Fruit fly (Drosophila melanogaster): ENCODE measurements around the gene Kaz1-ORFB.

The Kaz1-ORFB gene

DNA sequence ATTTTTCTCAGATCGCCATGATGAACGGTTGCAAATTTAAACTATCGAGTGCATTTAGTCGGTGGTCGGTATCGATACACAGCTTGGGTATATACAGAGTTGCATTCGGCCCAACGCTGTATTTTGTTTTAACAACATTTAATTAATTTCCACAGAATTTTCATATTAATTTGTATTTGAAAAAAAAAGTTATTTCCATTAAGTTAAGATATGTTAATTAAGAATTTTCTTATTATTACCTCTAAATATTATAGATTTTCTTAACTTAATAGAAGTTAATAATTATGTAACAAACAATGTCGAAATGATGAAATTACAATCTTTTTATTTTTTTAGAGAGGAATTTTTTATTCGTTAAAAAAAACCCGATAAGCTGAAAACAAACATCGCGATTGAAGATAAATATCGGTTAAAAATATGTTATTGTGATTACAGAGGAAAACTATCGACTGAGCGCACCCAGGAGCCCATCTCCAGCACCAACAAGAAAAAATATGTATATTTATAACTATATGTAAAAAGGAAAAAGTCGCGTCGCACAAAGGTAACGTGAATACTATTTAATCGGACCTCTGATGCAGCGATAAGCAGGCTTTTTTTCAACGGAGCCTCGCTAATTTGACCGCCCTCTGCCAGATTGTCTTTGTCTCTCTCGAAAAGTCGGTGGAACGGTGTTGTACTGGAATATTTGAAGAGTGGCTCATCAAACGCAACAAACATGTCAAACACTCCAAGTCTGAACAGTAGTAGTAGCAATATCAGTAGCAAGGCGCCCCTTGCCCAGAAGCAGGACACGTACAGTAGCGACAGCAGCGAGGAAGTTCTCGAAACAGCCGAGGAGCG is 16.4 kb upstream of the Kaz1-ORFB start, which contains the start of the genes rno and mri:
Gene rno (minus strand): TSS at position 9 of the 843 bp plus-strand sequence.
Gene mri (plus strand): TSS at position 421 of the 843 bp plus-strand sequence.
- TF ChIP-seq usp (GFP tag; optimal IDR thresholded peaks at IDR 0.05) (no peak), EcR (GFP tag; optimal IDR thresholded peaks at IDR 0.05) (no peak)

DNA sequence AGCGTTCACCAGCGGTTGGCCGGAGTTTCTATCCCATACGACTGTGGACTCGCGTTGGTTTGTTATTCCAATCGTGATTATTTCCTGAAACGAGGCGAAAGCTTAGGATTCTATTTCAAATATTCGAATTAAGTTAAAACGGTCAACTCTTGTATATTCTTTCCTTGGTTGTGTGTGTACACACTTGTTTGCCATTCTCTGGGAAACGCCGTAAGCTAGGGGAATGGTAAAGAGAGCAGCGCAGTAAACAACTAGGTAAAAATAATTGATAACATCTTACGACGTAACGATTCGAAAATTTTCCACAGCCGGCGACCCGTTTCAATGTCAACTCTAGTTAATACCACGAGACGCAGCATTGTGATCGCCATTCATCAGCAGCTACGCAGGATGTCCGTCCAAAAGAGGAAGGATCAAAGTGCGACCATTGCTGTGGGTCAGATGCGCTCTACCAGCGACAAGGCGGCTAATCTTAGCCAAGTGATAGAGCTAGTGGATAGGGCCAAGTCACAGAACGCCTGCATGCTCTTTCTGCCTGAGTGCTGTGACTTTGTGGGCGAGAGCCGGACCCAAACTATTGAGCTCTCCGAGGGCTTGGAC is 12.8 kb upstream of the Kaz1-ORFB start, which contains the start of gene NitFhit:
Gene NitFhit (plus strand): TSS at position 195 of the 600 bp plus-strand sequence.
- TF ChIP-seq usp (GFP tag; optimal IDR thresholded peaks at IDR 0.05) (no peak), psq (optimal IDR thresholded peaks at IDR 0.05) (no peak), pan (optimal IDR thresholded peaks at IDR 0.05) (no peak), CG8478 (optimal IDR thresholded peaks at IDR 0.05) (no peak), Dll (optimal IDR thresholded peaks at IDR 0.05) (no peak), EcR (GFP tag; optimal IDR thresholded peaks at IDR 0.05) (no peak)

DNA sequence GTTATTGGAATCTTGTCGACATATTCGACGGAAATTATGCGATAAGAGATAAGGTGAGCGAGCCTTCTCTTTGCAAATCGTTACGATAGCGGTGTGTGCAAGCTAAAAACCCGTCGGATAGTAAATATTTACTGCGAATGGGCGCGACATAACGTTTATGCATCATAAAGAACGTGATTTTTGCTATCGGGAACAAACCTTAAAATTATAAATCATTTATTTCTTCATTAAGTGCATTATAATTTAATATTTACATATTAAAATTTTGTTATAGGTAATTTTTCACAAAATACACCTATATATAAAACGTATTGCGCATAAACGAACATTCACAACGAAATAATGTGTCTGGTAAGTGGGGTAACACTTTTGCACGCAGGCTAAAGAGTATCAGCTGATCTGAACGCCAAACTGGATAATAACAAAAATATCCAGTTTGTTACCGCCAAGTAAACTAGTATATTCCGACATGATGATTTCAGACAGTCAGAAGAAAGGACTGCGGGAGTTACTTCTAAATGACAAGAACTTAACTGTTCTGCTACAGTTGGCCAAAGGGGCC is 10.6 kb upstream of the Kaz1-ORFB start, which contains the start of the genes Gk1 and CG13876:
Gene Gk1 (minus strand): TSS at position 122 of the 562 bp plus-strand sequence.
Gene CG13876 (plus strand): TSS at position 412 of the 562 bp plus-strand sequence.
- TF ChIP-seq EcR (GFP tag; optimal IDR thresholded peaks at IDR 0.05) (no peak), CG8478 (optimal IDR thresholded peaks at IDR 0.05) (no peak), usp (GFP tag; optimal IDR thresholded peaks at IDR 0.05) (no peak), psq (optimal IDR thresholded peaks at IDR 0.05) (no peak), pan (optimal IDR thresholded peaks at IDR 0.05) (no peak), Dll (optimal IDR thresholded peaks at IDR 0.05) (no peak)

DNA sequence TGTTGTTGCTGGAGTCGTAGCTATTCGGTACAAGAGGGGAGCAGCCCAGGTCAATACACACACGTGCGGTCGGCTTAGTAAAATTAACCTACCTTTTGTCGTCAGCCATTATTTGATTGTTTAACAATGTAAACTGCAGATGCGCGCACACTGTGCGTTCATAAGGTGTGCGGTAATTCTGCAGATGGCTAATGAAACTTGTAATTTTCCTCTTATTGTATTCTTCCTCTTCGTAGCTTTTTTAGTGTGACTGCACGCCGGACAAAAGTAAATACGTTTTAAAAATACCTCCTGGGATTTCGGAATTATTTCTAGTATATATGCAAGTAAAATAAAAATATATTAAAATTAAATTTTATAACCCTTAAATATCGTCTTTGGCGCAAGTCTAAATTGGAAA is 5.2 kb upstream of the Kaz1-ORFB start, which contains the start of gene Prp4k:
Gene Prp4k (minus strand): TSS at position 258 of the 400 bp plus-strand sequence.
- TF ChIP-seq EcR (GFP tag; optimal IDR thresholded peaks at IDR 0.05) = no peak
- no peak for TF ChIP-seq CG8478 (optimal IDR thresholded peaks at IDR 0.05)
- TF ChIP-seq Dll (optimal IDR thresholded peaks at IDR 0.05) = no peak
- no peak for TF ChIP-seq usp (GFP tag; optimal IDR thresholded peaks at IDR 0.05)
- TF ChIP-seq psq (optimal IDR thresholded peaks at IDR 0.05) = no peak
- TF ChIP-seq pan (optimal IDR thresholded peaks at IDR 0.05) = no peak

DNA sequence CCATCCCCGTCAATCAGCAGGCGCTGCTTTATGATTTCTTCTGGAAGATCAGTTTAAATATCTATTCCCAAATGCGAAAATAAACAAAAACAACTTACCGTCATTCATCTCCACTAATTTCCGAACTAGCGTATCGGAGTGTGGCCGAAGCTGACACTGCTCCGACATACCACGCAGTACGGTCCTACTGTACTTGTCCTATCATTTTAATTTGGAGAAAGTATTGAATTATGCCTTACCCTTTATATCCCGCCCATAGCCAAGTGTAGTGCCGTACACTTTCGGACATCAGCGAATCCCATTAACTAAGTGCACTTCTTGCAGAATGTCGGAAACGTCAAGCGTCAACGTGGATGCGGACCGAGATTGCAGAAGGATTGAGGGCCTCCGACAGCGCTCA is 3.9 kb upstream of the Kaz1-ORFB start, which contains the start of the genes thoc7 and Dis3l2:
Gene thoc7 (minus strand): TSS at position 168 of the 400 bp plus-strand sequence.
Gene Dis3l2 (plus strand): TSS at position 190 of the 400 bp plus-strand sequence.
- TF ChIP-seq psq (optimal IDR thresholded peaks at IDR 0.05) (no peak), Dll (optimal IDR thresholded peaks at IDR 0.05) (no peak), usp (GFP tag; optimal IDR thresholded peaks at IDR 0.05) (no peak)

DNA sequence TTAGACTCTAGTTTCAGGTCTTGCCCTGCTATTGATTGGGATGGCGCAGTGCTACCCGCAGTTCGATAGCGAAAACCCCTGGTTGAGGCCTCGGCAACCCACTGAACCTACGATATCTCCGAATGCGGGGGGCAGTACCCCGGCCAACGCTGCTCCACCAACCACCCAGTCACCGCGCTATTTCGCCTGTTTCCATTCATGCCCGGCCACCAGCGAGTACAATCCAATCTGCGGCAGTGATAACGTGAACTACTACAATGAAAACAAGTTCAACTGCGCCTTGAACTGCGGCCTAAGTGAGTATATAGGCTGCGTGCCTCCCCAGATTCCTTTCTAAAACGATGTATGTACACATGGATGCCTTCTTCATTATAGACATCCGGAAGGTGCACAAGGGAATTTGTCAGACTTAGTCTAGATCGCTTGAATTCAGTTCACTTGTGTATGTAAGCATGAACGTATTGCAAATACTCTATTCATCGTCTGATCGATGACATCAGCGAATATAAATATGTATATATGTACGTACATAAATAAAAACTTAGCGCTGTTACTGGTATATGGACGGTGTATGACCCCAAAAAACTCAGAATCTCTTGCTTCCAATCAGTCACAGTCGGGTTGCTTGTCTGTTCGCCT is 1.2 kb downstream of the Kaz1-ORFB start, which contains the start of gene CG13877:
Gene CG13877 (plus strand): TSS at position 589 of the 639 bp plus-strand sequence.
- TF ChIP-seq psq (optimal IDR thresholded peaks at IDR 0.05) = no peak
- no peak for TF ChIP-seq usp (GFP tag; optimal IDR thresholded peaks at IDR 0.05)
- TF ChIP-seq EcR (GFP tag; optimal IDR thresholded peaks at IDR 0.05) = no peak
- TF ChIP-seq CG8478 (optimal IDR thresholded peaks at IDR 0.05) = no peak
- no peak for TF ChIP-seq pan (optimal IDR thresholded peaks at IDR 0.05)
- no peak for TF ChIP-seq Dll (optimal IDR thresholded peaks at IDR 0.05)

DNA sequence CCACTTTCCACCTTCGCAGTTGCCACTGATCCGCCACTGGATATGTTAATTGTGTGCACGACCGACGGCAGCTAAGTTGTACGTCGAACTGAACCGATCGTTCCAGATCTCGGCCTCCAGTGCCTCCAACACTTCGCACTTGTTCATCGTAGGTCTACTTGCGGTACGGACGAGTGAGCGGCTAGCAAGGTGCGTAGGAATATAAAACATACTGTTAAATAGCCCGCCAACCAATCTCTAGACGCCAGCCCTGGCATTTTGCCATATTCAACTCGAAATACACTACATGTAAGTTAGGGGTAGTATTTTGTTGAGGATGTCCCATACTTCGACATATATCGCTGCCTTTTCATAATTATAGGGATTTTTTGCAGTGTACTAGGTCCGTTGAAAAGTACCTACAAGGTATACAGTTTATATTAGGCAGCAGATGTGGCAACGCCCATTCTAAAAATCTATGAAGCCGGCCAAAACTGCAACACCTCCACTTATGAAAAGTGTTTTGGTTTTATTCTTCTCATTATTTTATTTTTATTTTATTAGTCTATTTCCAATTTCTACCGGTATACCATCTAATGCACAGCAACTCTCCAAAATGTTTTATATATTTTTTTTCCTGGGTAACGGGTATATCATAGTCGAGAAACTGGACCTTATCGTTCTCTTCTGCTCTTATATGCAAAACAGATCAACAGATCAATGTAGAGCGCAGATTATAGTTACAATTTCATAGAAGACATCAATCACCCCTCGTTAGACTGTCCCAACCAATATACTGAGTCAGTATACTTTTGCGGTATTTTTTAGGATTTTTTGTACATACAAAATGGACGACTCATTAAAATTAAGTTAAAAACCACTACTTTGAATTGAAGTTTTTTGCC is 6.8 kb downstream of the Kaz1-ORFB start, which contains the start of the genes pyx and CG33229:
Gene pyx (minus strand): TSS at position 51 of the 884 bp plus-strand sequence.
Gene CG33229 (plus strand): TSS at position 834 of the 884 bp plus-strand sequence.
- no peak for TF ChIP-seq pan (optimal IDR thresholded peaks at IDR 0.05)
- no peak for TF ChIP-seq EcR (GFP tag; optimal IDR thresholded peaks at IDR 0.05)
- TF ChIP-seq usp (GFP tag; optimal IDR thresholded peaks at IDR 0.05) = no peak
- no peak for TF ChIP-seq psq (optimal IDR thresholded peaks at IDR 0.05)
- no peak for TF ChIP-seq CG8478 (optimal IDR thresholded peaks at IDR 0.05)
- TF ChIP-seq Dll (optimal IDR thresholded peaks at IDR 0.05) = no peak

DNA sequence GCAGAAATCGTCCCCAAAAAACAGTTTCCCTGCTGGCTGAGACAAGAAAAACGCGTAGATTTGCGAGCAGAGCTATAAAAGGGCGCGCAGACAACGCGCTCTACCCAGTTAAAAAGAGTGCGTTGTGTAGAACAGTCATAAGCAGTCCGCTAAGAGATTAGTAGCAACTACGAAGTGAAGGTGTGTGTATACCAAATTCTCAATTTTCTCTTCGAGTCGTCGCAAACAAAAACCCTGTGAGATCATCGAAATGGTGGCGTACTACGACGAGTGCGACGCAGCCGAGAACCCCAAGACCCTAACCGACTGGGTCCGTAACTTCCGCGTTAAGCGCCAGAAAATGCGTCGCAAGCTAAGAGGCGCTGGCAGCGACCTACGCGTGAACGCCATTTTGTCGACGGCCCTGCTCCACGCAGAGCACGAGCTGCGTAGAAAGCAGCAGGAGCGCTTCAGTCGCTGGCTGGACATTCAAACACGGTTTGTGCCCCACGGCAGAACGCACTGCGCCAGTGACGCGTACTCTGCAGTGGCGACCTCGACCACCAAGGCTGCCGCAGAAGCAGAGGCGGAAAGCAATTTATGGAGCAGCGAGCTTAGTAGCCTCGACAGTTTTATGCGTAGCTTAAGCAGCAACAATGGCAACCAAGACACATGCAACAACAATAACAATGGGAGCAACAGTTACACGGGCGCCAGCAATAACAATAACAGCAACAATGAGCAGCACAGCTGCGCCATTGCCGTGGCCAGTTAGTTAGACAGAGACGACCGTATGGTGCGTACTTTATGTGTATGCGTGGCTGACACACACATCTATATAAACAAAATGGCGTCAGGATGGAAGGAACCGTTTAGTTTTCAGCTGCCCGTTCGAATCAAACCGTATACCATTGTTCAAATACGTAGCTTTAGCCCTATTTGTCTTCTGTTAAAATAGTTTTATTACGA is 7.9 kb downstream of the Kaz1-ORFB start:
- no peak for TF ChIP-seq psq (optimal IDR thresholded peaks at IDR 0.05)
- no peak for TF ChIP-seq EcR (GFP tag; optimal IDR thresholded peaks at IDR 0.05)
- no peak for TF ChIP-seq usp (GFP tag; optimal IDR thresholded peaks at IDR 0.05)
- TF ChIP-seq Dll (optimal IDR thresholded peaks at IDR 0.05) = no peak
- no peak for TF ChIP-seq pan (optimal IDR thresholded peaks at IDR 0.05)
- peak; percentile 45 for TF ChIP-seq CG8478 (optimal IDR thresholded peaks at IDR 0.05)

DNA sequence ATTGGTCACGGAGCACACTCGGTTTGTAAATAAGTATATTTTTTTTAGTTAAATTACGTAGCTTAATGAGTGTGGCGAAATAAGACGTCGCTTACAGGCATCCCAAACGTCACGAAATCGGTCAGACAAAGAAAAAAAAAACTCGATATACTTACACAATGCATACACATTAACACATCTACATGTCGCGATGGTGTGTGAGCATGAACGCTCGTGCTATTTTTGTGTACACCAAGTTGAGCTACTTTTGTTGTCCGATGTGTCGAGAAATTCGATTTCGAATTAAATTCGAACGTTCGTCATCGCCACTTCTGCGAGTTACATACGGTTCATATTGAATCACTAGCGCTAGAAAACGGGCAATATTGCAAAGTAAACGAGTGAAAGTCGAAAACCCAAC is 8.7 kb downstream of the Kaz1-ORFB start:
- TF ChIP-seq Dll (optimal IDR thresholded peaks at IDR 0.05) = no peak

DNA sequence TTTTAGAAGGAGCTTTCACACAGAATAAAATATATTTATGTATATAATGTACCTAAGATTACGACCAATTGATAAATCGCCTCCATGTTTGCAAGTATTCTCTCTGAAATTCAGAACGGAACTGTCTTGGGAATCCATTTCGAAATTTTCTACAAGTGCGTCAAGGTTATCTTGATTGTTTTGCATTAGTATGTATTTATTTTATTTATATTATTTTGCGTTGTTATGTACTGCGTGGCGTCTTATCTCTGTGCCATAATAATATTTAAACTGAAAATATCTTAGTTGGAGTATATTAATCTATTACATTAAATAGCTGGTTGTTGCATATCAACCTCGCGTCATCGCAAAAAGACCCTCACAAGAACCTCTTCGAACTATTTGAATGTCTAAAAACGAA is 15.1 kb downstream of the Kaz1-ORFB start, which contains the start of gene CG42846:
Gene CG42846 (minus strand): TSS at position 101 of the 400 bp plus-strand sequence.
- TF ChIP-seq Dll (optimal IDR thresholded peaks at IDR 0.05) = no peak
- TF ChIP-seq pan (optimal IDR thresholded peaks at IDR 0.05) = no peak
